Worm (Caenorhabditis elegans) whole organism, young adult: ENCODE data around the gene Y38A10A.7.

Experiments used
- C17E4.6 ChIP-seq: fragments of 200-800 bp; sonication (Bioruptor generic); IDR thresholded peaks from 2 replicates; pipeline ENCODE4 v1.3.6; 2022; ENCODE audit warnings: missing genetic modification reagents, missing genetic modification characterization, missing compliant biosample characterization
- D2030.7 ChIP-seq: fragments of 200-800 bp; sonication (Bioruptor generic); IDR thresholded peaks from 2 replicates; pipeline ENCODE4 v1.3.6; 2022; ENCODE audit warnings: missing genetic modification reagents, missing genetic modification characterization, missing compliant biosample characterization
- F10E7.11 ChIP-seq: sonication (generic microtip); optimal IDR thresholded peaks from 2 replicates; lab custom pipeline; 2017; ENCODE audit warnings: mild to moderate bottlenecking, missing genetic modification characterization, moderate library complexity, missing compliant biosample characterization
- F33H1.4 ChIP-seq: fragments of 200-800 bp; sonication (Bioruptor generic); IDR thresholded peaks from 2 replicates; pipeline ENCODE4 v1.3.6; 2022; ENCODE audit warnings: missing genetic modification reagents, missing genetic modification characterization, missing compliant biosample characterization
- F37B4.10 ChIP-seq: fragments of 200-800 bp; sonication (Bioruptor generic); IDR thresholded peaks from 2 replicates; pipeline ENCODE4 v1.3.6; 2022; ENCODE audit warnings: missing genetic modification characterization, missing compliant biosample characterization
- F39B2.1 ChIP-seq: fragments of 200-800 bp; sonication (Bioruptor generic); IDR thresholded peaks from 2 replicates; pipeline ENCODE4 v1.3.6; 2022; ENCODE audit warnings: missing genetic modification reagents, missing genetic modification characterization, missing compliant biosample characterization
- F49E8.2 ChIP-seq: sonication (generic microtip); optimal IDR thresholded peaks from 3 replicates; lab custom pipeline; 2017; ENCODE audit warnings: missing genetic modification characterization, mild to moderate bottlenecking, missing compliant biosample characterization, antibody characterized with exemption, moderate library complexity; ENCODE audit not compliant: insufficient read depth
- F55B11.4 ChIP-seq: sonication (generic microtip); optimal IDR thresholded peaks from 2 replicates; lab custom pipeline; 2016; ENCODE audit warnings: missing compliant biosample characterization, missing genetic modification characterization, borderline replicate concordance; ENCODE audit not compliant: insufficient read depth
- F57C9.4 ChIP-seq: sonication (generic microtip); optimal IDR thresholded peaks from 2 replicates; lab custom pipeline; 2017; ENCODE audit warnings: mild to moderate bottlenecking, missing genetic modification characterization, missing compliant biosample characterization
- K12H6.12 ChIP-seq: fragments of 200-800 bp; sonication (Bioruptor generic); optimal IDR thresholded peaks from 2 replicates; lab custom pipeline; 2018; ENCODE audit warnings: mild to moderate bottlenecking, missing genetic modification characterization, missing compliant biosample characterization
- T07F8.4 ChIP-seq: sonication (generic microtip); optimal IDR thresholded peaks from 2 replicates; lab custom pipeline; 2016; ENCODE audit warnings: mild to moderate bottlenecking, missing genetic modification characterization, moderate library complexity, missing compliant biosample characterization
- Y53G8AR.9 ChIP-seq: fragments of 200-800 bp; sonication (Bioruptor generic); conservative IDR thresholded peaks from 2 replicates; pipeline ENCODE4 v1.3.6; 2022; ENCODE audit warnings: missing genetic modification reagents, missing genetic modification characterization, missing compliant biosample characterization
- Y56A3A.18 ChIP-seq: fragments of 200-800 bp; sonication (Bioruptor generic); IDR thresholded peaks from 2 replicates; pipeline ENCODE4 v1.3.6; 2022; ENCODE audit warnings: missing genetic modification reagents, missing genetic modification characterization, missing compliant biosample characterization
- aptf-3 ChIP-seq: fragments of 200-800 bp; sonication (Bioruptor generic); IDR thresholded peaks from 2 replicates; pipeline ENCODE4 v1.3.6; 2022; ENCODE audit warnings: missing genetic modification characterization, missing compliant biosample characterization
- atf-7 ChIP-seq: sonication (generic microtip); optimal IDR thresholded peaks from 2 replicates; lab custom pipeline; 2017; ENCODE audit warnings: mild to moderate bottlenecking, missing genetic modification characterization, missing compliant biosample characterization
- athp-1 ChIP-seq: sonication (generic microtip); optimal IDR thresholded peaks from 2 replicates; lab custom pipeline; 2017; ENCODE audit warnings: mild to moderate bottlenecking, missing genetic modification characterization, missing compliant biosample characterization
- bed-1 ChIP-seq: fragments of 200-800 bp; sonication (Bioruptor generic); IDR thresholded peaks from 2 replicates; pipeline ENCODE4 v1.3.6; 2022; ENCODE audit warnings: missing genetic modification reagents, missing genetic modification characterization, missing compliant biosample characterization
- cebp-1 ChIP-seq, 2 experiments: fragments of 200-800 bp in 1 of 2; sonication (Bioruptor generic) in 1 of 2; sonication (generic microtip) in 1 of 2; IDR thresholded peaks in 1 of 2; optimal IDR thresholded peaks in 1 of 2; 2 replicates each; pipeline versions ENCODE4 v1.3.6 to Lab custom; 2017 to 2022; ENCODE audit warnings: missing compliant biosample characterization in 2 of 2, missing genetic modification characterization in 2 of 2, mild to moderate bottlenecking in 1 of 2, missing genetic modification reagents in 1 of 2, moderate library complexity in 1 of 2
- cebp-2 ChIP-seq: fragments of 200-800 bp; sonication (Bioruptor generic); IDR thresholded peaks from 2 replicates; pipeline ENCODE4 v1.3.6; 2022; ENCODE audit warnings: missing genetic modification characterization, missing compliant biosample characterization
- ceh-27 ChIP-seq: fragments of 200-800 bp; sonication (Bioruptor generic); optimal IDR thresholded peaks from 2 replicates; lab custom pipeline; 2018; ENCODE audit warnings: mild to moderate bottlenecking, missing genetic modification characterization, moderate library complexity, missing compliant biosample characterization
- ceh-79 ChIP-seq: sonication (generic microtip); optimal IDR thresholded peaks from 2 replicates; lab custom pipeline; 2017; ENCODE audit warnings: mild to moderate bottlenecking, missing genetic modification characterization, missing compliant biosample characterization
- die-1 ChIP-seq: sonication (generic microtip); optimal IDR thresholded peaks from 2 replicates; lab custom pipeline; 2016; ENCODE audit warnings: missing genotype, mild to moderate bottlenecking, missing genetic modification characterization, missing compliant biosample characterization
- dpl-1 ChIP-seq: fragments of 150-350 bp; optimal IDR thresholded peaks from 2 replicates; lab custom pipeline; 2014; ENCODE audit warnings: missing biosample characterization, missing genetic modification reagents, missing genetic modification characterization
- efl-1 ChIP-seq: fragments of 150-350 bp; optimal IDR thresholded peaks from 2 replicates; lab custom pipeline; 2014; ENCODE audit warnings: missing biosample characterization, missing genetic modification reagents, missing genetic modification characterization
- him-1 ChIP-seq: sonication (generic microtip); optimal IDR thresholded peaks from 2 replicates; lab custom pipeline; 2016; ENCODE audit warnings: missing genotype, missing genetic modification reagents, missing genetic modification characterization, missing compliant biosample characterization
- hlh-12 ChIP-seq: sonication (generic microtip); optimal IDR thresholded peaks from 2 replicates; lab custom pipeline; 2016; ENCODE audit warnings: missing genetic modification characterization, missing compliant biosample characterization
- hlh-26 ChIP-seq: fragments of 200-800 bp; sonication (Bioruptor generic); conservative IDR thresholded peaks from 2 replicates; pipeline ENCODE4 v1.3.6; 2022; ENCODE audit warnings: missing genetic modification reagents, missing genetic modification characterization, missing compliant biosample characterization
- hsf-1 ChIP-seq: fragments of 200-800 bp; sonication (Bioruptor generic); IDR thresholded peaks from 2 replicates; pipeline ENCODE4 v1.3.6; 2022; ENCODE audit warnings: missing genetic modification reagents, missing genetic modification characterization, missing compliant biosample characterization
- lag-1 ChIP-seq: fragments of 200-800 bp; sonication (Bioruptor generic); IDR thresholded peaks from 2 replicates; pipeline ENCODE4 v1.3.6; 2022; ENCODE audit warnings: missing genetic modification reagents, missing genetic modification characterization, missing compliant biosample characterization
- lir-1 ChIP-seq: fragments of 200-800 bp; sonication (Bioruptor generic); conservative IDR thresholded peaks from 2 replicates; pipeline ENCODE4 v1.3.6; 2022; ENCODE audit warnings: missing genetic modification reagents, missing genetic modification characterization, missing compliant biosample characterization
- lsl-1 ChIP-seq: fragments of 200-800 bp; sonication (Bioruptor generic); optimal IDR thresholded peaks from 2 replicates; lab custom pipeline; 2018; ENCODE audit warnings: mild to moderate bottlenecking, missing genetic modification characterization, moderate library complexity, missing compliant biosample characterization
- lsy-27 ChIP-seq: sonication (generic microtip); optimal IDR thresholded peaks from 2 replicates; lab custom pipeline; 2017; ENCODE audit warnings: missing genetic modification characterization, mild to moderate bottlenecking, missing compliant biosample characterization, antibody characterized with exemption, missing genotype, borderline replicate concordance; ENCODE audit not compliant: insufficient read depth
- mcd-1 ChIP-seq: fragments of 200-800 bp; sonication (Bioruptor generic); IDR thresholded peaks from 2 replicates; pipeline ENCODE4 v1.3.6; 2022; ENCODE audit warnings: missing genetic modification reagents, missing genetic modification characterization, missing compliant biosample characterization
- mes-4 ChIP-seq: sonication (generic microtip); optimal IDR thresholded peaks from 2 replicates; lab custom pipeline; 2016; ENCODE audit warnings: missing genotype, missing genetic modification characterization, missing compliant biosample characterization
- snpc-3.4 ChIP-seq: sonication (generic microtip); optimal IDR thresholded peaks from 2 replicates; lab custom pipeline; 2017; ENCODE audit warnings: missing genetic modification characterization, mild to moderate bottlenecking, missing compliant biosample characterization, antibody characterized with exemption, moderate library complexity, missing genotype, missing genetic modification reagents
- snpc-4 ChIP-seq, 5 experiments: fragments of 150-350 bp in 1 of 5; sonication (generic microtip) in 4 of 5; optimal IDR thresholded peaks; 2 replicates each; lab custom pipeline; 2014 to 2018; ENCODE audit warnings: missing genetic modification characterization in 5 of 5, missing biosample characterization in 3 of 5, antibody characterized with exemption in 2 of 5, mild to moderate bottlenecking in 2 of 5, missing compliant biosample characterization in 2 of 5, missing genotype in 2 of 5, moderate library complexity in 2 of 5, missing genetic modification reagents in 1 of 5
- somi-1 ChIP-seq: fragments of 200-800 bp; sonication (Bioruptor generic); optimal IDR thresholded peaks from 2 replicates; lab custom pipeline; 2018; ENCODE audit warnings: mild to moderate bottlenecking, missing genetic modification characterization, missing compliant biosample characterization
- tbx-9 ChIP-seq: sonication (generic microtip); optimal IDR thresholded peaks from 2 replicates; lab custom pipeline; 2016; ENCODE audit warnings: borderline replicate concordance, missing genetic modification characterization, inconsistent platforms, missing compliant biosample characterization
- unc-130 ChIP-seq: sonication (generic microtip); optimal IDR thresholded peaks from 2 replicates; lab custom pipeline; 2016; ENCODE audit warnings: missing genetic modification reagents, missing genetic modification characterization, missing compliant biosample characterization
- zim-3 ChIP-seq: sonication (generic microtip); optimal IDR thresholded peaks from 2 replicates; lab custom pipeline; 2017; ENCODE audit warnings: mild to moderate bottlenecking, missing genetic modification characterization, moderate library complexity, missing compliant biosample characterization
- ztf-18 ChIP-seq: sonication (generic microtip); optimal IDR thresholded peaks from 2 replicates; lab custom pipeline; 2016; ENCODE audit warnings: missing genotype, mild to moderate bottlenecking, missing genetic modification characterization, missing compliant biosample characterization
- ztf-22 ChIP-seq: fragments of 200-800 bp; sonication (Bioruptor generic); optimal IDR thresholded peaks from 2 replicates; lab custom pipeline; 2018; ENCODE audit warnings: mild to moderate bottlenecking, missing genetic modification characterization, moderate library complexity, missing compliant biosample characterization
- ztf-25 ChIP-seq: fragments of 200-800 bp; sonication (Bioruptor generic); IDR thresholded peaks from 2 replicates; pipeline ENCODE4 v1.3.6; 2022; ENCODE audit warnings: missing genetic modification reagents, missing genetic modification characterization, missing compliant biosample characterization
- ztf-3 ChIP-seq: fragments of 200-800 bp; sonication (Bioruptor generic); optimal IDR thresholded peaks from 2 replicates; lab custom pipeline; 2018; ENCODE audit warnings: mild to moderate bottlenecking, missing genetic modification characterization, missing compliant biosample characterization

The Y38A10A.7 gene

DNA sequence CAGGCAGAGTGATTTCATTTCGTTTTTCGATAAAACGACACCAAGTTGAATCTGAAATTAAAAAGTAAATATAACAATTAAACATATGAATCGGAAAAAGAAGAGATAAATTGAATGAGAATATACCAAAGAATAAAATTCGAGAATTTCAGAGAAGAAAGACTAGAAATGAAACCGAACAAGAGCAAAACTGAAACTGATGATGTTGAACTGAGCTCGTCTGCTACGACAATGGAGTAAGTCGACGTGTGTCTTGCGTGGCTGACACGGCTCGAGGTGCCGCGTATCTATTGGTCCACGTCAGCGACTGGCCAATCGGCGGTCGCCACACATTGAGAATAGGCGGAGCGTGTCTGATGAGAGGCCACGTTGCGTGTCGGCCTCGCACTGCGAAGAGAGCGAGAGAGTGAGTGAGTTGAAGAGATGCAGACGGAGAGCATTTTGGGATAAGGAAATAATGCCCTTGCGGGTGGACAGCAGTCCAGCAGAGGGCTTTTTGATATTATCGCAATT is 4.6 kb downstream of the Y38A10A.7 start, which contains the start of gene crt-1 (continued):
- TF ChIP-seq ceh-27 (peak; percentile 89), F57C9.4 (tag; lab: Kevin White, UChicago) (no peak), K12H6.12 (tag; lab: Kevin White, UChicago) (peak; percentile 88), mcd-1 (GFP tag; lab: Robert Waterston, UW) (peak; percentile 86)

DNA sequence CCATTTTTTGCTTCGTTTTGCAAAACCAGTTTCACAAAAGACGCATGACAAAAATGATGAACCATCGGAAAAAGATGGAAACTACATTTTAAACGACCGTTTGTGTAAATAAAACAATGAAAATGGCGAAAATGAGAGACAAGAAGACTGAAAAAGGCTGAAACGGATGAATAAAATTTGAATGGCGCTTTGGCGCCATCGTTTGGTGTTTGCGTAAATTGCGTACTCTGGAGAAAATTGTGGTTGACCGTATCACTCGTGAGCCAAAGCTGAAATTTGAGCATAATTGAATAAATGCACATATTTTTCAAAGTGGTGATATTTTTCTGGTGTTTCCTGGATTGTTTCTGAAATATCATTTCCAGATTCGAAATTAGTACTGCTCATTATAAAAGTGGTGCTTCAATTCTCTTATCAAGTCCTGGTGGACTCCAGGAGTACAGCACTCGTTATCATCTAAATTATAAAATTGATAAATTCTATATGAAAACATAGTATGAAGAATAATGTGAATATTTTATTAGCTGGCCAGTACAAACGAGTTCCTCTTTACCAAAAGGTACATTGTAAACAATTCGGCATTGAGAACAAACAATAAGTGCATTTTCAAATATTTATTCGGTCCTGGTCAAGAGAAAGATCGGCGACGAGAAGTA is 5.4 kb downstream of the Y38A10A.7 start:
- TF ChIP-seq ceh-27 (no peak), die-1 (tag; lab: Kevin White, UChicago) (no peak), bed-1 (GFP tag; lab: Robert Waterston, UW) (no peak), C17E4.6 (GFP tag; lab: Robert Waterston, UW) (no peak), ztf-22 (no peak), tbx-9 (tag; lab: Kevin White, UChicago) (no peak), atf-7 (tag; lab: Kevin White, UChicago) (no peak), hlh-26 (GFP tag; lab: Robert Waterston, UW) (no peak), lsy-27 (tag; lab: Kevin White, UChicago) (no peak), snpc-4 (GFP tag; optimal IDR thresholded peaks at IDR 0.05; lab: Kevin White, UChicago) (no peak), snpc-4 (tag; optimal IDR thresholded peaks at IDR 0.05; lab: Kevin White, UChicago) (no peak), hlh-12 (tag; lab: Kevin White, UChicago) (no peak), snpc-3.4 (tag; lab: Kevin White, UChicago) (no peak), ztf-25 (GFP tag; lab: Robert Waterston, UW) (no peak), somi-1 (no peak), athp-1 (tag; lab: Kevin White, UChicago) (no peak), lag-1 (GFP tag; lab: Robert Waterston, UW) (no peak), lir-1 (GFP tag; lab: Robert Waterston, UW) (no peak), D2030.7 (GFP tag; lab: Robert Waterston, UW) (peak; percentile 39; the same call in 1 of the 2 replicates), F33H1.4 (GFP tag; lab: Robert Waterston, UW) (0 out of 2 replicates have a peak, but pooled peaks have one; percentile 19), ceh-79 (no peak), cebp-1 (GFP tag; IDR thresholded peaks at IDR 0.05; lab: Robert Waterston, UW) (no peak), cebp-1 (tag; optimal IDR thresholded peaks at IDR 0.05; lab: Kevin White, UChicago) (no peak), F39B2.1 (GFP tag; lab: Robert Waterston, UW) (no peak), ztf-18 (tag; lab: Kevin White, UChicago) (no peak), F37B4.10 (GFP tag; lab: Robert Waterston, UW) (no peak), zim-3 (tag; lab: Kevin White, UChicago) (no peak), unc-130 (no peak), Y53G8AR.9 (GFP tag; lab: Robert Waterston, UW) (no peak), F55B11.4 (tag; lab: Kevin White, UChicago) (no peak), dpl-1 (GFP tag; lab: Kevin White, UChicago) (peak; percentile 54), cebp-2 (GFP tag; lab: Robert Waterston, UW) (no peak), F49E8.2 (tag; lab: Kevin White, UChicago) (no peak), him-1 (tag; lab: Kevin White, UChicago) (no peak), efl-1 (GFP tag; lab: Kevin White, UChicago) (peak; percentile 89), T07F8.4 (tag; lab: Kevin White, UChicago) (no peak), hsf-1 (GFP tag; lab: Robert Waterston, UW) (no peak), lsl-1 (GFP tag; lab: Kevin White, UChicago) (peak; percentile 57), mes-4 (tag; lab: Kevin White, UChicago) (no peak), F10E7.11 (tag; lab: Kevin White, UChicago) (no peak), Y56A3A.18 (GFP tag; lab: Robert Waterston, UW) (no peak), ztf-3 (GFP tag; lab: Kevin White, UChicago) (no peak), aptf-3 (GFP tag; lab: Robert Waterston, UW) (no peak)
